Fruit fly (Drosophila melanogaster) whole organism: ENCODE data around the gene RpS29.

Experiments
- CG8478 ChIP-seq: fragments of >200 bp; optimal IDR thresholded peaks from 2 replicates; lab custom pipeline; 2018; ENCODE audit warnings: inconsistent platforms
- Dll ChIP-seq: fragments of >200 bp; optimal IDR thresholded peaks from 2 replicates; lab custom pipeline; 2017
- EcR ChIP-seq, 2 experiments: fragments of >200 bp; optimal IDR thresholded peaks; 2 replicates each; lab custom pipeline; 2017; ENCODE audit warnings: missing biosample characterization in 2 of 2, missing genetic modification characterization in 2 of 2, missing genetic modification reagents in 2 of 2
- pan ChIP-seq: fragments of >200 bp; optimal IDR thresholded peaks from 2 replicates; lab custom pipeline; 2017
- psq ChIP-seq: fragments of >200 bp; optimal IDR thresholded peaks from 2 replicates; lab custom pipeline; 2017
- usp ChIP-seq: fragments of >200 bp; optimal IDR thresholded peaks from 2 replicates; lab custom pipeline; 2017; ENCODE audit warnings: missing biosample characterization, missing genetic modification characterization, mixed read lengths

Gene RpS29

DNA sequence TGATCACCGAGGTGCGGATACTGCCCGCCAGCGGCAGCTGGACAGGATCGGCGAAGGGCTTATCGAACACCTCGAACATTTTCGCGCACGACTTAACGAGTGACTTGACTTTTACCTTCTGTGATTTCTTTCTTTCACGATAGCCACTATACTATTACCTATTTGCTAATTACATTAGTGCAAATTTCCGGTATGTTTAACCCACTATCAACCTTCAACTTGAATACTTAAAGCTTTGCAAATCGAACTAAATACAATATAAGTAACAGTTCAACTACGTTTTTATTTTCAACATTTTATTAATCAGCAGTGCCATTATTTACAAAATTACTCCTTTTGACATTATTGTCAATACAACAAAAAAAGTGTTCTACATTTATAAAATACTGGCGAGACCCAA, 39.0 kb downstream of the RpS29 start, which contains the start of gene CG16904:
TSS of gene CG16904 (minus strand) at position 101 of the 400 bp plus-strand sequence.
- no peak for TF ChIP-seq EcR (GFP tag; optimal IDR thresholded peaks at IDR 0.05; lab: Kevin White, UChicago)

DNA sequence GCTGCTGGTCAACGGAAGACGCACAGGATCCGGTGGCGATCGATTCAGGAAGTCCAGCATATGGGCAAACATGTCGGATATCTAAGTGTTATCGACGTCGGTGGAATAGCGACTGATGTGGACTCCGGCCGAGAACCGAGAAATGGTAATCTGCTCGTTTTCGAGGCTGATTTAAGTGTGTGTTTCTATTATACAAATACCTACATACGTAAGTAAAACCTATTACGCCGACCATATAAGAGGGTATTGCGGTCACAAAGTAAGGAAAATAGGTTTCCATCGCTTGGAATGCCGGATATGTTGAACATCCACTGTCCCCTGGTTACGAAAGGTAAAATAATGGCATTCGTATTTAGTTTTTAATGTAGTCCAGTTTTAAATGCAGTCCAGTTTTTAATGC, 40.5 kb downstream of the RpS29 start, which contains the start of gene CG9459:
TSS of gene CG9459 (minus strand) at position 101 of the 400 bp plus-strand sequence.
- no peak for TF ChIP-seq CG8478 (lab: Kevin White, UChicago)
- no peak for TF ChIP-seq usp (GFP tag; lab: Kevin White, UChicago)
- no peak for TF ChIP-seq EcR (GFP tag; optimal IDR thresholded peaks at IDR 0.05; lab: Kevin White, UChicago)
- no peak for TF ChIP-seq psq
- no peak for TF ChIP-seq Dll (lab: Kevin White, UChicago)
- no peak for TF ChIP-seq pan

dm6 chr3R:9819777-9820176, 41.9 kb downstream of the RpS29 start, which contains the start of gene CG9458:
TSS of gene CG9458 (minus strand) at chr3R:9819877.
- no peak for TF ChIP-seq usp (GFP tag; lab: Kevin White, UChicago)
- TF ChIP-seq pan = no peak
- TF ChIP-seq EcR (GFP tag; optimal IDR thresholded peaks at IDR 0.05; lab: Kevin White, UChicago) = no peak
- TF ChIP-seq psq = no peak
- TF ChIP-seq CG8478 (lab: Kevin White, UChicago) = no peak
- no peak for TF ChIP-seq Dll (lab: Kevin White, UChicago)

- TF ChIP-seq usp (GFP tag; lab: Kevin White, UChicago) (no peak), psq (no peak), CG8478 (lab: Kevin White, UChicago) (no peak), Dll (lab: Kevin White, UChicago) (no peak), pan (no peak), EcR (GFP tag; optimal IDR thresholded peaks at IDR 0.05; lab: Kevin White, UChicago) (no peak)
Observed at dm6 chr3R:9821091-9821490, 43.2 kb downstream of the RpS29 start, which contains the start of gene CG42857. TSS of gene CG42857 (minus strand) at chr3R:9821191.

dm6 chr3R:9823723-9824122, 45.9 kb downstream of the RpS29 start, which contains the start of gene CG34302:
TSS of gene CG34302 (minus strand) at chr3R:9823823.
- no peak for TF ChIP-seq CG8478 (lab: Kevin White, UChicago)
- TF ChIP-seq Dll (lab: Kevin White, UChicago) = no peak
- no peak for TF ChIP-seq psq
